Fruit fly (Drosophila melanogaster) whole organism, pupa: ENCODE results near the gene CG5246.

Experiments
- CG10348 ChIP-seq: fragments of 200-800 bp; sonication (Bioruptor generic); IDR thresholded peaks from 2 replicates; pipeline ENCODE4 v1.3.6; 2022; ENCODE audit warnings: missing biosample characterization, missing genetic modification characterization
- CG12605 ChIP-seq: fragments of 200-800 bp; sonication (Bioruptor generic); IDR thresholded peaks from 2 replicates; pipeline ENCODE4 v1.3.6; 2022; ENCODE audit warnings: missing biosample characterization, missing genetic modification characterization
- CG13204 ChIP-seq: fragments of 200-800 bp; sonication (Bioruptor generic); optimal IDR thresholded peaks from 2 replicates; lab custom pipeline; 2018; ENCODE audit warnings: missing biosample characterization, mild to moderate bottlenecking, missing genetic modification characterization, moderate library complexity
- CG14655 ChIP-seq: fragments of 200-800 bp; sonication (Bioruptor generic); optimal IDR thresholded peaks from 3 replicates; lab custom pipeline; 2017; ENCODE audit warnings: mild to moderate bottlenecking, missing biosample characterization, missing genetic modification reagents, missing genetic modification characterization
- CG15710 ChIP-seq: fragments of 200-800 bp; sonication (Bioruptor generic); optimal IDR thresholded peaks from 2 replicates; lab custom pipeline; 2018; ENCODE audit warnings: missing biosample characterization, mild to moderate bottlenecking, missing genetic modification characterization, moderate library complexity
- CG17806 ChIP-seq: fragments of 200-800 bp; sonication (Bioruptor generic); optimal IDR thresholded peaks from 2 replicates; lab custom pipeline; 2018; ENCODE audit warnings: missing biosample characterization, mild to moderate bottlenecking, missing genetic modification characterization, moderate library complexity
- CG32121 ChIP-seq: fragments of 200-800 bp; sonication (Bioruptor generic); IDR thresholded peaks from 2 replicates; pipeline ENCODE4 v1.3.6; 2022; ENCODE audit warnings: missing biosample characterization, missing genetic modification characterization
- CG34367 ChIP-seq: fragments of 200-800 bp; sonication (Bioruptor generic); optimal IDR thresholded peaks from 2 replicates; lab custom pipeline; 2018; ENCODE audit warnings: missing biosample characterization, mild to moderate bottlenecking, missing genetic modification characterization
- CG4496 ChIP-seq: fragments of 200-800 bp; sonication (Bioruptor generic); IDR thresholded peaks from 3 replicates; pipeline ENCODE4 v1.3.6; 2022; ENCODE audit warnings: missing biosample characterization, missing genetic modification characterization
- CG8159 ChIP-seq: fragments of 200-800 bp; sonication (Bioruptor generic); optimal IDR thresholded peaks from 3 replicates; lab custom pipeline; 2018; ENCODE audit warnings: missing biosample characterization, mild to moderate bottlenecking, missing genetic modification characterization, moderate library complexity
- CG8301 ChIP-seq: fragments of 200-800 bp; sonication (Bioruptor generic); optimal IDR thresholded peaks from 2 replicates; lab custom pipeline; 2018; ENCODE audit warnings: missing biosample characterization, mild to moderate bottlenecking, missing genetic modification characterization
- CG9948 ChIP-seq: fragments of 200-800 bp; sonication (Bioruptor generic); optimal IDR thresholded peaks from 2 replicates; lab custom pipeline; 2018; ENCODE audit warnings: missing biosample characterization, mild to moderate bottlenecking, missing genetic modification characterization, moderate library complexity
- D1 ChIP-seq: fragments of 200-800 bp; sonication (Bioruptor generic); optimal IDR thresholded peaks from 2 replicates; lab custom pipeline; 2018; ENCODE audit warnings: missing biosample characterization, mild to moderate bottlenecking, missing genetic modification characterization, moderate library complexity
- EcR ChIP-seq: fragments of 200-800 bp; sonication (Bioruptor generic); optimal IDR thresholded peaks from 3 replicates; lab custom pipeline; 2019; ENCODE audit warnings: missing biosample characterization, missing genetic modification characterization, mild to moderate bottlenecking, moderate library complexity, missing genetic modification reagents
- Ets98B ChIP-seq: fragments of 200-800 bp; sonication (Bioruptor generic); IDR thresholded peaks from 2 replicates; pipeline ENCODE4 v1.3.6; 2022; ENCODE audit warnings: missing biosample characterization, missing genetic modification characterization
- Pif1A ChIP-seq: fragments of 200-800 bp; sonication (Bioruptor generic); optimal IDR thresholded peaks from 3 replicates; lab custom pipeline; 2016; ENCODE audit warnings: missing biosample characterization, missing genetic modification characterization
- Pif1B ChIP-seq: fragments of 200-800 bp; sonication (Bioruptor generic); optimal IDR thresholded peaks from 3 replicates; lab custom pipeline; 2016; ENCODE audit warnings: missing biosample characterization, missing genetic modification characterization
- Snoo ChIP-seq: fragments of 200-800 bp; sonication (Bioruptor generic); optimal IDR thresholded peaks from 3 replicates; lab custom pipeline; 2017; ENCODE audit warnings: missing biosample characterization, mild to moderate bottlenecking, missing genetic modification characterization, inconsistent platforms
- fd96Ca ChIP-seq: fragments of 200-800 bp; sonication (Bioruptor generic); IDR thresholded peaks from 3 replicates; pipeline ENCODE4 v1.3.6; 2022; ENCODE audit warnings: missing biosample characterization, missing genetic modification characterization
- gl ChIP-seq: fragments of 200-800 bp; sonication (Bioruptor generic); optimal IDR thresholded peaks from 2 replicates; lab custom pipeline; 2018; ENCODE audit warnings: missing biosample characterization, mild to moderate bottlenecking, missing genetic modification characterization
- rn ChIP-seq: fragments of 200-800 bp; sonication (Bioruptor generic); IDR thresholded peaks from 2 replicates; pipeline ENCODE4 v1.3.6; 2022; ENCODE audit warnings: missing biosample characterization, missing genetic modification characterization

CG5246 gene

dm6 chr3R:17125339-17126044, 10.4 kb upstream of the CG5246 start, which contains the start of gene cher:
Gene cher, minus strand, starts transcription at chr3R:17125389.
- TF ChIP-seq CG34367 (tag; lab: Kevin White, UChicago) (no peak), CG8159 (tag; lab: Kevin White, UChicago) (no peak), rn (GFP tag; lab: Robert Waterston, UW) (no peak), CG13204 (GFP tag; lab: Kevin White, UChicago) (no peak), EcR (no peak), Ets98B (GFP tag; lab: Robert Waterston, UW) (no peak), Snoo (tag; lab: Kevin White, UChicago) (no peak), Pif1B (GFP tag; lab: Kevin White, UChicago) (no peak), CG10348 (GFP tag; lab: Robert Waterston, UW) (no peak), CG8301 (tag; lab: Kevin White, UChicago) (no peak), CG15710 (no peak), CG4496 (GFP tag; lab: Robert Waterston, UW) (no peak), D1 (tag; lab: Kevin White, UChicago) (no peak), CG9948 (no peak), CG32121 (GFP tag; lab: Robert Waterston, UW) (no peak)

- TF ChIP-seq CG8301 (tag; lab: Kevin White, UChicago), result no peak
- no peak for TF ChIP-seq rn (GFP tag; lab: Robert Waterston, UW)
- no peak for TF ChIP-seq CG14655 (GFP tag; lab: Kevin White, UChicago)
- no peak for TF ChIP-seq CG12605
- no peak for TF ChIP-seq CG32121 (GFP tag; lab: Robert Waterston, UW)
- TF ChIP-seq CG34367 (tag; lab: Kevin White, UChicago), result no peak
- no peak for TF ChIP-seq EcR
- TF ChIP-seq Pif1A (GFP tag; lab: Kevin White, UChicago), result no peak
Measured at dm6 chr3R:17126838-17127237, 9.1 kb upstream of the CG5246 start, which contains the start of the genes CG17477 and CG31269. Gene CG17477, minus strand, starts transcription at chr3R:17126938. Gene CG31269, plus strand, starts transcription at chr3R:17127126.

- TF ChIP-seq EcR (no peak), CG8159 (tag; lab: Kevin White, UChicago) (no peak), CG17806 (tag; lab: Kevin White, UChicago) (no peak), CG12605 (no peak), CG14655 (GFP tag; lab: Kevin White, UChicago) (no peak), CG8301 (tag; lab: Kevin White, UChicago) (no peak), Ets98B (GFP tag; lab: Robert Waterston, UW) (no peak), CG4496 (GFP tag; lab: Robert Waterston, UW) (no peak), Pif1B (GFP tag; lab: Kevin White, UChicago) (no peak), CG15710 (no peak)
Measured at dm6 chr3R:17127912-17128311, 8.0 kb upstream of the CG5246 start, which contains the start of gene CG31265. Gene CG31265, plus strand, starts transcription at chr3R:17128212.

dm6 chr3R:17130326-17130725, 5.6 kb upstream of the CG5246 start, which contains the start of gene CG17475:
Gene CG17475, minus strand, starts transcription at chr3R:17130426.
- no peak for TF ChIP-seq CG4496 (GFP tag; lab: Robert Waterston, UW)
- no peak for TF ChIP-seq CG13204 (GFP tag; lab: Kevin White, UChicago)
- TF ChIP-seq Ets98B (GFP tag; lab: Robert Waterston, UW), result no peak
- no peak for TF ChIP-seq CG14655 (GFP tag; lab: Kevin White, UChicago)
- TF ChIP-seq CG10348 (GFP tag; lab: Robert Waterston, UW), result no peak
- TF ChIP-seq CG17806 (tag; lab: Kevin White, UChicago), result no peak
- no peak for TF ChIP-seq CG9948
- no peak for TF ChIP-seq gl
- TF ChIP-seq CG8159 (tag; lab: Kevin White, UChicago), result no peak
- no peak for TF ChIP-seq CG12605
- no peak for TF ChIP-seq CG15710

- TF ChIP-seq gl (no peak), fd96Ca (GFP tag; lab: Robert Waterston, UW) (no peak), CG8301 (tag; lab: Kevin White, UChicago) (no peak), Pif1B (GFP tag; lab: Kevin White, UChicago) (no peak), D1 (tag; lab: Kevin White, UChicago) (no peak), CG32121 (GFP tag; lab: Robert Waterston, UW) (no peak), CG14655 (GFP tag; lab: Kevin White, UChicago) (no peak), CG34367 (tag; lab: Kevin White, UChicago) (no peak), CG10348 (GFP tag; lab: Robert Waterston, UW) (no peak), CG8159 (tag; lab: Kevin White, UChicago) (no peak), rn (GFP tag; lab: Robert Waterston, UW) (no peak), CG4496 (GFP tag; lab: Robert Waterston, UW) (no peak), EcR (no peak), CG17806 (tag; lab: Kevin White, UChicago) (no peak), CG13204 (GFP tag; lab: Kevin White, UChicago) (no peak), CG15710 (no peak)
Measured at dm6 chr3R:17132098-17132712, 3.7 kb upstream of the CG5246 start, which contains the start of the genes CG4053 and CG31266. Gene CG4053, minus strand, starts transcription at chr3R:17132198. Gene CG31266, plus strand, starts transcription at chr3R:17132662.
